Fruit fly (Drosophila melanogaster) whole organism, prepupa: ENCODE data around the gene bmm.

Source experiments
- Blimp-1 ChIP-seq: fragments of 200-800 bp; sonication (Bioruptor generic); optimal IDR thresholded peaks from 3 replicates; lab custom pipeline; 2017; ENCODE audit warnings: missing biosample characterization, missing genetic modification characterization, mild to moderate bottlenecking, moderate library complexity, missing genetic modification reagents
- CG10631 ChIP-seq: fragments of 200-800 bp; sonication (Bioruptor generic); optimal IDR thresholded peaks from 2 replicates; lab custom pipeline; 2016; ENCODE audit warnings: missing biosample characterization, missing genetic modification characterization
- CG11902 ChIP-seq: fragments of 200-800 bp; sonication (Bioruptor generic); optimal IDR thresholded peaks from 3 replicates; lab custom pipeline; 2016; ENCODE audit warnings: missing biosample characterization, missing genetic modification characterization
- CG15336 ChIP-seq: fragments of 200-800 bp; sonication (Bioruptor generic); IDR thresholded peaks from 2 replicates; pipeline ENCODE4 v1.3.6; 2022; ENCODE audit warnings: missing biosample characterization, missing genetic modification characterization
- CG1621 ChIP-seq: fragments of 200-800 bp; sonication (Bioruptor generic); optimal IDR thresholded peaks from 3 replicates; lab custom pipeline; 2018; ENCODE audit warnings: missing biosample characterization, mild to moderate bottlenecking, missing genetic modification characterization
- CG16779 ChIP-seq: fragments of 200-800 bp; sonication (Bioruptor generic); optimal IDR thresholded peaks from 3 replicates; lab custom pipeline; 2017; ENCODE audit warnings: missing biosample characterization, mild to moderate bottlenecking, missing genetic modification characterization
- CG31627 ChIP-seq: fragments of 200-800 bp; sonication (Bioruptor generic); optimal IDR thresholded peaks from 3 replicates; lab custom pipeline; 2016; ENCODE audit warnings: missing biosample characterization, missing genetic modification characterization
- CG32006 ChIP-seq: fragments of 200-800 bp; sonication (Bioruptor generic); optimal IDR thresholded peaks from 3 replicates; lab custom pipeline; 2017; ENCODE audit warnings: missing biosample characterization, mild to moderate bottlenecking, missing genetic modification characterization
- CG3919 ChIP-seq: fragments of 200-800 bp; sonication (Bioruptor generic); optimal IDR thresholded peaks from 3 replicates; lab custom pipeline; 2016; ENCODE audit warnings: missing biosample characterization, missing genetic modification characterization
- CG6163 ChIP-seq: fragments of 200-800 bp; sonication (Bioruptor generic); IDR thresholded peaks from 3 replicates; pipeline ENCODE4 v1.3.6; 2022; ENCODE audit warnings: missing biosample characterization, missing genetic modification characterization
- CG6276 ChIP-seq: fragments of 200-800 bp; sonication (Bioruptor generic); optimal IDR thresholded peaks from 2 replicates; lab custom pipeline; 2017; ENCODE audit warnings: missing biosample characterization, mild to moderate bottlenecking, missing genetic modification characterization
- CG6792 ChIP-seq: fragments of 200-800 bp; sonication (Bioruptor generic); optimal IDR thresholded peaks from 3 replicates; lab custom pipeline; 2016; ENCODE audit warnings: missing biosample characterization, missing genetic modification characterization
- CG6808 ChIP-seq: fragments of 200-800 bp; sonication (Bioruptor generic); optimal IDR thresholded peaks from 3 replicates; lab custom pipeline; 2017; ENCODE audit warnings: missing biosample characterization, missing genetic modification characterization, mild to moderate bottlenecking, moderate library complexity, missing genetic modification reagents
- CG6854 ChIP-seq: fragments of 200-800 bp; sonication (Bioruptor generic); optimal IDR thresholded peaks from 2 replicates; lab custom pipeline; 2017; ENCODE audit warnings: missing biosample characterization, mild to moderate bottlenecking, missing genetic modification characterization
- CG7368 ChIP-seq: fragments of 200-800 bp; sonication (Bioruptor generic); optimal IDR thresholded peaks from 3 replicates; lab custom pipeline; 2016; ENCODE audit warnings: missing biosample characterization, missing genetic modification characterization
- CG8119 ChIP-seq: fragments of 200-800 bp; sonication (Bioruptor generic); IDR thresholded peaks from 3 replicates; pipeline ENCODE4 v1.3.6; 2022; ENCODE audit warnings: missing biosample characterization, missing genetic modification characterization
- CG8319 ChIP-seq: fragments of 200-800 bp; sonication (Bioruptor generic); optimal IDR thresholded peaks from 3 replicates; lab custom pipeline; 2016; ENCODE audit warnings: missing biosample characterization, missing genetic modification characterization
- CG8632 ChIP-seq: fragments of 200-800 bp; sonication (Bioruptor generic); optimal IDR thresholded peaks from 3 replicates; lab custom pipeline; 2016; ENCODE audit warnings: missing biosample characterization, missing genetic modification characterization
- CG9139 ChIP-seq: fragments of 200-800 bp; sonication (Bioruptor generic); optimal IDR thresholded peaks from 3 replicates; lab custom pipeline; 2017; ENCODE audit warnings: missing biosample characterization, mild to moderate bottlenecking, missing genetic modification characterization
- Eip75B ChIP-seq: fragments of 200-800 bp; sonication (Bioruptor generic); optimal IDR thresholded peaks from 3 replicates; lab custom pipeline; 2016; ENCODE audit warnings: missing biosample characterization, missing genetic modification characterization
- Eip78C ChIP-seq: fragments of 200-800 bp; sonication (Bioruptor generic); peaks from one replicate; lab custom pipeline; 2016; ENCODE audit warnings: missing biosample characterization, missing genetic modification characterization
- Eip93F ChIP-seq: fragments of 200-800 bp; sonication (Bioruptor generic); optimal IDR thresholded peaks from 2 replicates; lab custom pipeline; 2016; ENCODE audit warnings: missing biosample characterization, mild to moderate bottlenecking, missing genetic modification characterization
- Ets21C ChIP-seq: fragments of 200-800 bp; sonication (Bioruptor generic); optimal IDR thresholded peaks from 3 replicates; lab custom pipeline; 2016; ENCODE audit warnings: missing biosample characterization, missing genetic modification characterization
- Ets96B ChIP-seq: fragments of 200-800 bp; optimal IDR thresholded peaks from 2 replicates; lab custom pipeline; 2019; ENCODE audit warnings: missing biosample characterization, mild to moderate bottlenecking, missing genetic modification characterization, moderate library complexity
- Gug ChIP-seq: fragments of 200-800 bp; sonication (Bioruptor generic); IDR thresholded peaks from 2 replicates; pipeline ENCODE4 v1.3.6; 2022; ENCODE audit warnings: missing biosample characterization, missing genetic modification characterization
- Hr38 ChIP-seq: sonication (Bioruptor generic); optimal IDR thresholded peaks from 2 replicates; lab custom pipeline; 2016; ENCODE audit warnings: missing biosample characterization, missing genetic modification characterization
- Hr39 ChIP-seq: fragments of 200-800 bp; sonication (Bioruptor generic); optimal IDR thresholded peaks from 2 replicates; lab custom pipeline; 2016; ENCODE audit warnings: missing biosample characterization, missing genetic modification characterization
- Hr4 ChIP-seq: fragments of 200-800 bp; sonication (Bioruptor generic); optimal IDR thresholded peaks from 3 replicates; lab custom pipeline; 2016; ENCODE audit warnings: missing biosample characterization, missing genetic modification characterization
- Lpt ChIP-seq: fragments of 200-800 bp; sonication (Bioruptor generic); optimal IDR thresholded peaks from 3 replicates; lab custom pipeline; 2016; ENCODE audit warnings: missing biosample characterization, missing genetic modification characterization
- OdsH ChIP-seq: fragments of 200-800 bp; sonication (Bioruptor generic); optimal IDR thresholded peaks from 3 replicates; lab custom pipeline; 2016; ENCODE audit warnings: missing biosample characterization, missing genetic modification characterization
- Sox102F ChIP-seq: fragments of 200-800 bp; sonication (Bioruptor generic); optimal IDR thresholded peaks from 2 replicates; lab custom pipeline; 2016; ENCODE audit warnings: missing biosample characterization, mild to moderate bottlenecking, missing genetic modification characterization
- Sox14 ChIP-seq: fragments of 200-800 bp; sonication (Bioruptor generic); optimal IDR thresholded peaks from 3 replicates; lab custom pipeline; 2016; ENCODE audit warnings: missing biosample characterization, missing genetic modification characterization
- Sox15 ChIP-seq: fragments of 200-800 bp; sonication (Bioruptor generic); optimal IDR thresholded peaks from 3 replicates; lab custom pipeline; 2016; ENCODE audit warnings: missing biosample characterization, missing genetic modification characterization
- achi ChIP-seq: fragments of 200-800 bp; sonication (Bioruptor generic); optimal IDR thresholded peaks from 3 replicates; lab custom pipeline; 2016; ENCODE audit warnings: missing biosample characterization, missing genetic modification characterization
- acj6 ChIP-seq: fragments of 200-800 bp; sonication (Bioruptor generic); optimal IDR thresholded peaks from 3 replicates; lab custom pipeline; 2016; ENCODE audit warnings: missing biosample characterization, missing genetic modification characterization
- cyc ChIP-seq: fragments of 200-800 bp; sonication (Bioruptor generic); optimal IDR thresholded peaks from 3 replicates; lab custom pipeline; 2016; ENCODE audit warnings: missing biosample characterization, missing genetic modification characterization
- dac ChIP-seq: fragments of 200-800 bp; sonication (Bioruptor generic); optimal IDR thresholded peaks from 2 replicates; lab custom pipeline; 2017; ENCODE audit warnings: missing biosample characterization, mild to moderate bottlenecking, missing genetic modification characterization
- dsx ChIP-seq: fragments of 200-800 bp; optimal IDR thresholded peaks from 3 replicates; lab custom pipeline; 2019; ENCODE audit warnings: missing biosample characterization, mild to moderate bottlenecking, missing genetic modification characterization, moderate library complexity; ENCODE audit not compliant: poor library complexity, severe bottlenecking
- eg ChIP-seq: fragments of 200-800 bp; sonication (Bioruptor generic); IDR thresholded peaks from 3 replicates; pipeline ENCODE4 v1.3.6; 2022; ENCODE audit warnings: missing biosample characterization, missing genetic modification characterization
- esn ChIP-seq: fragments of 200-800 bp; sonication (Bioruptor generic); optimal IDR thresholded peaks from 2 replicates; lab custom pipeline; 2016; ENCODE audit warnings: missing biosample characterization, mild to moderate bottlenecking, missing genetic modification characterization, moderate library complexity
- fd59A ChIP-seq: fragments of 200-800 bp; sonication (Bioruptor generic); optimal IDR thresholded peaks from 2 replicates; lab custom pipeline; 2017; ENCODE audit warnings: missing biosample characterization, mild to moderate bottlenecking, missing genetic modification characterization, missing genetic modification reagents
- fd85E ChIP-seq: fragments of 200-800 bp; sonication (Bioruptor generic); optimal IDR thresholded peaks from 3 replicates; lab custom pipeline; 2016; ENCODE audit warnings: missing biosample characterization, missing genetic modification characterization
- fkh ChIP-seq: fragments of 200-800 bp; sonication (Bioruptor generic); optimal IDR thresholded peaks from 3 replicates; lab custom pipeline; 2017; ENCODE audit warnings: missing biosample characterization, mild to moderate bottlenecking, missing genetic modification characterization, moderate library complexity
- net ChIP-seq: fragments of 200-800 bp; sonication (Bioruptor generic); optimal IDR thresholded peaks from 3 replicates; lab custom pipeline; 2016; ENCODE audit warnings: missing biosample characterization, missing genetic modification characterization
- pdm3 ChIP-seq: fragments of 200-800 bp; sonication (Bioruptor generic); optimal IDR thresholded peaks from 3 replicates; lab custom pipeline; 2016; ENCODE audit warnings: missing biosample characterization, missing genetic modification characterization
- salr ChIP-seq, 2 experiments: fragments of 200-800 bp; sonication (Bioruptor generic); optimal IDR thresholded peaks; 3 replicates each; lab custom pipeline; 2016 to 2018; ENCODE audit warnings: missing biosample characterization in 2 of 2, missing genetic modification characterization in 2 of 2, mild to moderate bottlenecking in 1 of 2
- spab ChIP-seq: fragments of 200-800 bp; sonication (Bioruptor generic); optimal IDR thresholded peaks from 2 replicates; lab custom pipeline; 2017; ENCODE audit warnings: missing biosample characterization, mild to moderate bottlenecking, missing genetic modification characterization, missing genetic modification reagents
- ss ChIP-seq, 2 experiments: fragments of 200-800 bp; sonication (Bioruptor generic); optimal IDR thresholded peaks; 2 replicates in 1 of 2; 3 replicates in 1 of 2; lab custom pipeline; 2017 to 2018; ENCODE audit warnings: mild to moderate bottlenecking in 2 of 2, missing biosample characterization in 2 of 2, missing genetic modification characterization in 2 of 2, moderate library complexity in 1 of 2
- svp ChIP-seq: fragments of 200-800 bp; sonication (Bioruptor generic); peaks from one replicate; lab custom pipeline; 2016; ENCODE audit warnings: missing biosample characterization, missing genetic modification characterization
- topi ChIP-seq: fragments of 200-800 bp; sonication (Bioruptor generic); optimal IDR thresholded peaks from 3 replicates; lab custom pipeline; 2016; ENCODE audit warnings: missing biosample characterization, missing genetic modification characterization
- vri ChIP-seq: fragments of 200-800 bp; sonication (Bioruptor generic); optimal IDR thresholded peaks from 3 replicates; lab custom pipeline; 2016; ENCODE audit warnings: missing biosample characterization, mild to moderate bottlenecking, missing genetic modification characterization

bmm gene

DNA sequence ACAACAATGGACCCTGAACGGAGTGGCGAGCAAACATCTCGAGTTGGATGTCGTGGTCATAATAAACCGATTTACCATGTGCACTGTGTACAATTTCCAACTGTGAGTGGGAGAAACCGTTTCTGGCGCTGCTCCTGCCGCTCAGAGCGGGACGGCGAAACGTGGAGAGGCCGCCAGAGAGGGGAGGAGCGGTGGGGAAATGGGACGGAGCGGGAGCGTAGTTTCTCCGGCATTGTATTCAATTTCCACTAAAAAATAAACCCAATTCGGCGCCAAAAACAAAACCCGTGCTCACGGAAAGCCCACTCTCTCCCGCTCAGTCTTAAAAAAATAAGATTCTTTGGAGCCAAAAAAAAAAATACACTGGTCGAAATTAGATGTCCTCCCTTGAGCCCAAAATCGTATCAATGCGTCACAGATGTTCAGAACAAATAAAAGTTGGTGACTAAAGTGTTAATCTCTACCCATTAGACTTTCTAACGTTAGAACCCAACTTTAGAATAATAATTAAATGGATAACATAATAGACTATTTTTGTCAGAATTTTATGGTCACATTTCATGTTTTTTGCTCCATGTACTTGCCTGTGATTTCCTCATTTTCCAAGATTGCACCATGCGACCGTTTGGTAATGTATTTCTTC, 26.1 kb downstream of the bmm start:
- TF ChIP-seq spab (GFP tag; lab: Kevin White, UChicago): no peak
- TF ChIP-seq cyc (GFP tag; lab: Kevin White, UChicago): peak; percentile 48
- peak; percentile 14 for TF ChIP-seq Ets21C (GFP tag; lab: Kevin White, UChicago)
- TF ChIP-seq OdsH (GFP tag; lab: Kevin White, UChicago): peak; percentile 57
- peak; percentile 63 for TF ChIP-seq Sox102F (GFP tag; lab: Kevin White, UChicago)
- peak; percentile 9 for TF ChIP-seq CG7368
- TF ChIP-seq ss (GFP tag; optimal IDR thresholded peaks at IDR 0.05; lab: Kevin White, UChicago): no peak
- no peak for TF ChIP-seq CG9139 (GFP tag; lab: Kevin White, UChicago)
- peak; percentile 65 for TF ChIP-seq esn
- no peak for TF ChIP-seq dsx (GFP tag; lab: Kevin White, UChicago)
- no peak for TF ChIP-seq fd59A (GFP tag; lab: Kevin White, UChicago)
- TF ChIP-seq CG6792 (GFP tag; lab: Kevin White, UChicago): peak; percentile 43
- TF ChIP-seq eg (GFP tag; lab: Robert Waterston, UW): peak; percentile 59
- TF ChIP-seq acj6: peak; percentile 49
- peak; percentile 59 for TF ChIP-seq CG31627 (GFP tag; lab: Kevin White, UChicago)
- no peak; the same call in 2 of the 3 replicates for TF ChIP-seq CG6163
- TF ChIP-seq vri: peak; percentile 45
- no peak for TF ChIP-seq CG8319
- peak; percentile 55 for TF ChIP-seq Hr39 (GFP tag; lab: Kevin White, UChicago)
- peak; percentile 82 for TF ChIP-seq CG15336
- TF ChIP-seq CG11902 (GFP tag; lab: Kevin White, UChicago): no peak
- peak; percentile 45; the same call in 1 of the 2 replicates for TF ChIP-seq Gug (GFP tag; lab: Robert Waterston, UW)
- TF ChIP-seq Eip93F (GFP tag; lab: Kevin White, UChicago): no peak
- TF ChIP-seq CG6854 (GFP tag; lab: Kevin White, UChicago): no peak
- peak; percentile 46 for TF ChIP-seq dac
- TF ChIP-seq Blimp-1: no peak
- no peak for TF ChIP-seq Hr38 (GFP tag; lab: Kevin White, UChicago)
- TF ChIP-seq Sox15 (GFP tag; lab: Kevin White, UChicago): no peak
- no peak for TF ChIP-seq fd85E (GFP tag; lab: Kevin White, UChicago)
- peak; percentile 55 for TF ChIP-seq CG32006 (GFP tag; lab: Kevin White, UChicago)
- TF ChIP-seq Lpt (GFP tag; lab: Kevin White, UChicago): no peak
- TF ChIP-seq CG6808: no peak
- peak; percentile 65 for TF ChIP-seq pdm3 (GFP tag; lab: Kevin White, UChicago)
- peak; percentile 12 for TF ChIP-seq CG1621 (tag; lab: Kevin White, UChicago)
- peak; percentile 27 for TF ChIP-seq net (GFP tag; lab: Kevin White, UChicago)
- TF ChIP-seq Eip78C: peak; percentile 87
- peak; percentile 77 for TF ChIP-seq Hr4 (GFP tag; lab: Kevin White, UChicago)
- peak; percentile 29 for TF ChIP-seq achi (GFP tag; lab: Kevin White, UChicago)
- peak; percentile 58 for TF ChIP-seq Sox14
- no peak for TF ChIP-seq fkh (GFP tag; lab: Kevin White, UChicago)
- TF ChIP-seq CG10631 (GFP tag; lab: Kevin White, UChicago): peak; percentile 20
- TF ChIP-seq salr (GFP tag; optimal IDR thresholded peaks at IDR 0.05; lab: Kevin White, UChicago): no peak
- TF ChIP-seq CG6276: peak; percentile 67
- peak; percentile 63; the same call in 2 of the 3 replicates for TF ChIP-seq CG8119 (GFP tag; lab: Robert Waterston, UW)
- TF ChIP-seq svp: peak; percentile 90
- TF ChIP-seq CG8632: peak; percentile 32
- no peak for TF ChIP-seq CG16779 (tag; lab: Kevin White, UChicago)
- peak; percentile 58 for TF ChIP-seq CG3919 (GFP tag; lab: Kevin White, UChicago)
- TF ChIP-seq Eip75B (GFP tag; lab: Kevin White, UChicago): peak; percentile 64
- TF ChIP-seq topi: peak; percentile 49
- peak; percentile 6 for TF ChIP-seq Ets96B
